Worm (Caenorhabditis elegans) whole organism, mixed stage, embryonic: ENCODE measurements around the gene tric-1B.1.

Experiments
- lsy-2 ChIP-seq: fragments of 150-350 bp; optimal IDR thresholded peaks from 2 replicates; lab custom pipeline; 2014; ENCODE audit warnings: missing biosample characterization, missing genetic modification characterization
- mab-5 ChIP-seq: fragments of 150-350 bp; optimal IDR thresholded peaks from 2 replicates; lab custom pipeline; 2014; ENCODE audit warnings: missing biosample characterization, missing genetic modification characterization
- nhr-12 ChIP-seq: fragments of 150-350 bp; optimal IDR thresholded peaks from 2 replicates; lab custom pipeline; 2014; ENCODE audit warnings: missing biosample characterization, missing genetic modification characterization
- nhr-2 ChIP-seq: fragments of 150-350 bp; optimal IDR thresholded peaks from 2 replicates; lab custom pipeline; 2014; ENCODE audit warnings: missing biosample characterization, missing genetic modification characterization
- nhr-28 ChIP-seq: fragments of 150-350 bp; optimal IDR thresholded peaks from 2 replicates; lab custom pipeline; 2014; ENCODE audit warnings: missing biosample characterization, missing genetic modification characterization
- unc-120 ChIP-seq: sonication (generic microtip); optimal IDR thresholded peaks from 2 replicates; lab custom pipeline; 2017; ENCODE audit warnings: missing genetic modification characterization, missing compliant biosample characterization; ENCODE audit not compliant: poor library complexity, severe bottlenecking
- ztf-11 ChIP-seq: fragments of 150-350 bp; optimal IDR thresholded peaks from 2 replicates; lab custom pipeline; 2014; ENCODE audit warnings: missing biosample characterization, missing genetic modification characterization

ce11 chrII:12257095-12257494 lies 8.9 kb downstream of the tric-1B.1 start:
- TF ChIP-seq lsy-2 (tag; lab: Kevin White, UChicago) = no peak
- no peak for TF ChIP-seq unc-120 (tag; lab: Kevin White, UChicago)
- no peak for TF ChIP-seq nhr-12 (tag; lab: Kevin White, UChicago)
- no peak for TF ChIP-seq ztf-11 (tag; lab: Kevin White, UChicago)
- no peak for TF ChIP-seq nhr-2 (tag; lab: Kevin White, UChicago)
- TF ChIP-seq nhr-28 (tag; lab: Kevin White, UChicago) = no peak
- TF ChIP-seq mab-5 (tag; lab: Kevin White, UChicago) = no peak
